Fruit fly (Drosophila melanogaster) whole organism, embryonic: ENCODE measurements around the gene cni.
A peak's percentile ranks its signal among the peaks of the same experiment; 100 is the strongest.

Experiments used
- Bdp1 ChIP-seq: fragments of 200-800 bp; sonication (Bioruptor generic); optimal IDR thresholded peaks from 3 replicates; lab custom pipeline; 2016; ENCODE audit warnings: missing biosample characterization, missing genetic modification characterization
- Blimp-1 ChIP-seq: fragments of 200-800 bp; sonication (Bioruptor generic); optimal IDR thresholded peaks from 3 replicates; lab custom pipeline; 2018; ENCODE audit warnings: missing biosample characterization, missing genetic modification characterization, mild to moderate bottlenecking, moderate library complexity, missing genetic modification reagents
- CG10462 ChIP-seq: fragments of 200-800 bp; sonication (Bioruptor generic); optimal IDR thresholded peaks from 2 replicates; lab custom pipeline; 2016; ENCODE audit warnings: missing biosample characterization, missing genetic modification characterization
- CG12104 ChIP-seq: fragments of 200-800 bp; sonication (Bioruptor generic); optimal IDR thresholded peaks from 3 replicates; lab custom pipeline; 2016; ENCODE audit warnings: missing biosample characterization, missing genetic modification characterization
- CG12391 ChIP-seq: fragments of 200-800 bp; sonication (Bioruptor generic); optimal IDR thresholded peaks from 3 replicates; lab custom pipeline; 2018; ENCODE audit warnings: missing biosample characterization, mild to moderate bottlenecking, missing genetic modification characterization, moderate library complexity
- CG12659 ChIP-seq: fragments of 200-800 bp; sonication (Bioruptor generic); optimal IDR thresholded peaks from 3 replicates; lab custom pipeline; 2017; ENCODE audit warnings: mild to moderate bottlenecking, missing biosample characterization, missing genetic modification reagents, missing genetic modification characterization
- CG13296 ChIP-seq: fragments of 200-800 bp; sonication (Bioruptor generic); optimal IDR thresholded peaks from 3 replicates; lab custom pipeline; 2018; ENCODE audit warnings: missing biosample characterization, mild to moderate bottlenecking, missing genetic modification characterization
- CG14050 ChIP-seq: fragments of 200-800 bp; sonication (Bioruptor generic); IDR thresholded peaks from 3 replicates; pipeline ENCODE4 v1.3.6; 2022; ENCODE audit warnings: missing biosample characterization, missing genetic modification characterization
- CG15073 ChIP-seq: fragments of 200-800 bp; sonication (Bioruptor generic); optimal IDR thresholded peaks from 2 replicates; lab custom pipeline; 2016; ENCODE audit warnings: missing biosample characterization, missing genetic modification characterization
- CG15601 ChIP-seq: fragments of 200-800 bp; sonication (Bioruptor generic); optimal IDR thresholded peaks from 3 replicates; lab custom pipeline; 2019; ENCODE audit warnings: missing biosample characterization, mild to moderate bottlenecking, missing genetic modification characterization, moderate library complexity
- CG15696 ChIP-seq: fragments of 200-800 bp; sonication (Bioruptor generic); optimal IDR thresholded peaks from 2 replicates; lab custom pipeline; 2019; ENCODE audit warnings: missing biosample characterization, mild to moderate bottlenecking, missing genetic modification characterization, moderate library complexity
- CG17385 ChIP-seq: fragments of 200-800 bp; sonication (Bioruptor generic); optimal IDR thresholded peaks from 3 replicates; lab custom pipeline; 2018; ENCODE audit warnings: missing biosample characterization, mild to moderate bottlenecking, missing genetic modification characterization
- CG18599 ChIP-seq: fragments of 200-800 bp; sonication (Bioruptor generic); optimal IDR thresholded peaks from 3 replicates; lab custom pipeline; 2017; ENCODE audit warnings: missing biosample characterization, missing genetic modification characterization, mild to moderate bottlenecking, moderate library complexity, missing genetic modification reagents
- CG2116 ChIP-seq: fragments of 200-800 bp; sonication (Bioruptor generic); optimal IDR thresholded peaks from 3 replicates; lab custom pipeline; 2018; ENCODE audit warnings: missing biosample characterization, mild to moderate bottlenecking, missing genetic modification characterization
- CG33557 ChIP-seq: fragments of 200-800 bp; sonication (Bioruptor generic); optimal IDR thresholded peaks from 2 replicates; lab custom pipeline; 2019; ENCODE audit warnings: missing biosample characterization, mild to moderate bottlenecking, missing genetic modification characterization, moderate library complexity
- CG34376 ChIP-seq: fragments of 200-800 bp; sonication (Bioruptor generic); optimal IDR thresholded peaks from 2 replicates; lab custom pipeline; 2018; ENCODE audit warnings: missing biosample characterization, mild to moderate bottlenecking, missing genetic modification characterization
- CG4617 ChIP-seq: fragments of 200-800 bp; sonication (Bioruptor generic); optimal IDR thresholded peaks from 3 replicates; lab custom pipeline; 2016; ENCODE audit warnings: missing biosample characterization, missing genetic modification characterization, borderline replicate concordance
- CG5245 ChIP-seq: fragments of 200-800 bp; sonication (Bioruptor generic); optimal IDR thresholded peaks from 3 replicates; lab custom pipeline; 2016; ENCODE audit warnings: missing biosample characterization, missing genetic modification characterization
- CG6254 ChIP-seq: fragments of 200-800 bp; sonication (Bioruptor generic); optimal IDR thresholded peaks from 3 replicates; lab custom pipeline; 2017; ENCODE audit warnings: mild to moderate bottlenecking, missing biosample characterization, missing genetic modification reagents, missing genetic modification characterization
- HHEX ChIP-seq: fragments of 200-800 bp; sonication (Bioruptor generic); optimal IDR thresholded peaks from 3 replicates; lab custom pipeline; 2017; ENCODE audit warnings: missing biosample characterization, mild to moderate bottlenecking, missing genetic modification characterization, missing genetic modification reagents
- Hmx ChIP-seq: fragments of 200-800 bp; sonication (Bioruptor generic); optimal IDR thresholded peaks from 2 replicates; lab custom pipeline; 2016; ENCODE audit warnings: missing biosample characterization, missing genetic modification characterization
- MESR4 ChIP-seq: fragments of 200-800 bp; sonication (Bioruptor generic); optimal IDR thresholded peaks from 2 replicates; lab custom pipeline; 2018; ENCODE audit warnings: missing biosample characterization, mild to moderate bottlenecking, missing genetic modification characterization, moderate library complexity
- MTF-1 ChIP-seq: fragments of 200-800 bp; sonication (Bioruptor generic); optimal IDR thresholded peaks from 2 replicates; lab custom pipeline; 2018; ENCODE audit warnings: missing biosample characterization, mild to moderate bottlenecking, missing genetic modification characterization, borderline replicate concordance
- Med ChIP-seq: fragments of 200-800 bp; sonication (Bioruptor generic); peaks from one replicate; lab custom pipeline; 2016; ENCODE audit warnings: missing biosample characterization, missing genetic modification characterization, mild to moderate bottlenecking, inconsistent platforms, moderate library complexity
- Oli ChIP-seq: fragments of 200-800 bp; sonication (Bioruptor generic); optimal IDR thresholded peaks from 2 replicates; lab custom pipeline; 2018; ENCODE audit warnings: missing biosample characterization, mild to moderate bottlenecking, missing genetic modification characterization, moderate library complexity
- Sry-δ ChIP-seq: fragments of 200-800 bp; sonication (Bioruptor generic); optimal IDR thresholded peaks from 2 replicates; lab custom pipeline; 2016; ENCODE audit warnings: missing biosample characterization, missing genetic modification characterization
- YL-1 ChIP-seq: fragments of 200-800 bp; sonication (Bioruptor generic); optimal IDR thresholded peaks from 3 replicates; lab custom pipeline; 2017; ENCODE audit warnings: missing biosample characterization, mild to moderate bottlenecking, missing genetic modification characterization
- aop ChIP-seq: fragments of 200-800 bp; sonication (Bioruptor generic); IDR thresholded peaks from 2 replicates; pipeline ENCODE4 v1.3.6; 2022; ENCODE audit warnings: missing biosample characterization, missing genetic modification characterization
- ci ChIP-seq: fragments of 200-800 bp; sonication (Bioruptor generic); IDR thresholded peaks from 3 replicates; pipeline ENCODE4 v1.3.6; 2022; ENCODE audit warnings: missing biosample characterization, missing genetic modification characterization
- crc ChIP-seq: fragments of 200-800 bp; sonication (Bioruptor generic); optimal IDR thresholded peaks from 2 replicates; lab custom pipeline; 2016; ENCODE audit warnings: missing biosample characterization, missing genetic modification characterization
- dmrt11E ChIP-seq: fragments of 200-800 bp; sonication (Bioruptor generic); optimal IDR thresholded peaks from 3 replicates; lab custom pipeline; 2018; ENCODE audit warnings: missing biosample characterization, mild to moderate bottlenecking, missing genetic modification characterization, moderate library complexity
- eyg ChIP-seq: fragments of 200-800 bp; sonication (Bioruptor generic); optimal IDR thresholded peaks from 3 replicates; lab custom pipeline; 2016; ENCODE audit warnings: missing biosample characterization, missing genetic modification characterization
- gro ChIP-seq: fragments of 200-800 bp; sonication (Bioruptor generic); optimal IDR thresholded peaks from 2 replicates; lab custom pipeline; 2016; ENCODE audit warnings: missing biosample characterization, missing genetic modification characterization
- ham ChIP-seq: fragments of 200-800 bp; sonication (Bioruptor generic); IDR thresholded peaks from 2 replicates; pipeline ENCODE4 v1.3.6; 2022; ENCODE audit warnings: missing biosample characterization, missing genetic modification characterization
- ind ChIP-seq: fragments of 200-800 bp; sonication (Bioruptor generic); optimal IDR thresholded peaks from 3 replicates; lab custom pipeline; 2016; ENCODE audit warnings: missing biosample characterization, missing genetic modification characterization
- nau ChIP-seq: fragments of 200-800 bp; sonication (Bioruptor generic); optimal IDR thresholded peaks from 3 replicates; lab custom pipeline; 2017; ENCODE audit warnings: missing biosample characterization, mild to moderate bottlenecking, missing genetic modification characterization, missing genetic modification reagents
- nmo ChIP-seq: fragments of 200-800 bp; sonication (Bioruptor generic); optimal IDR thresholded peaks from 2 replicates; lab custom pipeline; 2018; ENCODE audit warnings: missing biosample characterization, mild to moderate bottlenecking, missing genetic modification characterization, moderate library complexity
- onecut ChIP-seq: fragments of 200-800 bp; sonication (Bioruptor generic); IDR thresholded peaks from 2 replicates; pipeline ENCODE4 v1.3.6; 2022; ENCODE audit warnings: missing biosample characterization, missing genetic modification characterization
- sens ChIP-seq: fragments of 200-800 bp; sonication (Bioruptor generic); peaks from one replicate; lab custom pipeline; 2016; ENCODE audit warnings: missing biosample characterization, missing genetic modification characterization
- sens-2 ChIP-seq: fragments of 200-800 bp; sonication (Bioruptor generic); IDR thresholded peaks from 2 replicates; pipeline ENCODE4 v1.3.6; 2022; ENCODE audit warnings: missing biosample characterization, missing genetic modification characterization
- sima ChIP-seq: fragments of 200-800 bp; sonication (Bioruptor generic); optimal IDR thresholded peaks from 2 replicates; lab custom pipeline; 2016; ENCODE audit warnings: missing biosample characterization, missing genetic modification characterization
- tna ChIP-seq: fragments of 200-800 bp; sonication (Bioruptor generic); IDR thresholded peaks from 2 replicates; pipeline ENCODE4 v1.3.6; 2022; ENCODE audit warnings: missing biosample characterization, missing genetic modification characterization; ENCODE audit not compliant: partially characterized antibody
- zen ChIP-seq: fragments of 200-800 bp; sonication (Bioruptor generic); optimal IDR thresholded peaks from 3 replicates; lab custom pipeline; 2018; ENCODE audit warnings: missing biosample characterization, mild to moderate bottlenecking, missing genetic modification characterization, moderate library complexity

The cni gene

DNA sequence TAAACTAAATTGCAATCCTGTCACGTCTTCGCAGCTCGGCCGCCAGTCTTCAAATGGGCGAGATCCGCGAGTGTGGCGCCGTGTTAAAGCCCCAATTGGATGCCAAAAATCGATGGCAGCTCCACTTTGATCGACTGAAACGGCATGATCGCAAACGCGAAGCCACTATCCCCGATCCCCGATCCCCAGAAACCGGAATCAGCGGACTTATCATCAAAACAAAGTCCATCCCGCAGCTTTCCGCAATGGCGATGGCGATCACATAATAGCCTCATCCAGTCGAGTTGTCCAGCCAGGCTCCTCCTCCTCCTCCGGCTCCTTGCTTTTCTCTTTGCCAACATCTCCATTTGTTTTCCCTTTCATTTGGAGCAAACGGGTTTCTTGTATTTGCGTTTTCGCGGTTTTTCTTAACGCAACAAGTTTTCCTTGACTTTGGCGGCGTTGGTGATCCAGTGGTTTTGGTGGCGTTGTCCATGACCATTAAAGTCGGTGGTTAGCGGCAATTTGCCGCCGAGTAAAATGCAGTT lies 17.5 kb downstream of the cni start, which contains the start of gene CG13258:
CG13258 (minus strand) TSS at position 51 of the 527 bp plus-strand sequence.
- TF ChIP-seq Oli (no peak), Med (peak; percentile 3)

DNA sequence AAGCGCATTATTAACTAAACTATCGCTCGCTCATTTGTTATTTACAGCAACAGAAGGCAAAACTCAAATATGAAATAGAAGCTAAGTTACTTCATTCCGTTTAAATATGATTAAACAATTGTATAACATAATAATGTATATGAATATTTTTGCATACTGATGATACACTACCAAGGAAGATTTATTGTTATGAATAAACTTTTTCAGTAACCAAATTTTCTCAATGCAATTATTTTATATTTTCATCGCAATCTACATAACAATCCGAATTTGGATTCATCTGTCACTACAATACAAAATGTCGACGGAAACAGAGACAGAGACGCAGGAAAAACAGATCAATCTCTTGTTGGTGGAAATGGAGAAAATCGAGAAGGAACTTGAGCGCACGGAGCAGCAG lies 19.5 kb downstream of the cni start, which contains the start of gene CG17329:
CG17329 (plus strand) TSS at position 301 of the 400 bp plus-strand sequence.
- TF ChIP-seq ci (GFP tag; lab: Robert Waterston, UW) (no peak), sens (GFP tag; lab: Kevin White, UChicago) (peak; percentile 2)

DNA sequence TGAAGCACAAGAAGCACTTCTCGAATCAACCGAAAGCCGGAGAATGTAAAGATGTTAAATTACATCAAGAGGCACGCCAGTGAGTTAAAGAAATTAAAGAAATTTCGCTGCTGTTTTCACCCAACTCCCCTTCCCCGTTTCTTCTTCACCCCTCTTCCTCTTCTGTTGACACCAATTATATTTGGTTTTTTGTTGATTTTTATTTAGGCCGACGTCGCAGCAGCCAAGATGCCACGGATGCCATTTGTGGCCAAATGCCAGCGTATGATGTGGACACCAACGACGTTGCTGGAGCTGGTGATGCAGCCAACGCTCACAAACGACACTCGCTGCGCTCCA lies 22.2 kb downstream of the cni start:
- TF ChIP-seq gro (GFP tag; lab: Kevin White, UChicago) (no peak), CG17385 (peak; percentile 71), MESR4 (peak; percentile 88), YL-1 (GFP tag; lab: Kevin White, UChicago) (peak; percentile 32), crc (GFP tag; lab: Kevin White, UChicago) (no peak), CG12659 (peak; percentile 33), dmrt11E (tag; lab: Kevin White, UChicago) (no peak), CG4617 (peak; percentile 86)

DNA sequence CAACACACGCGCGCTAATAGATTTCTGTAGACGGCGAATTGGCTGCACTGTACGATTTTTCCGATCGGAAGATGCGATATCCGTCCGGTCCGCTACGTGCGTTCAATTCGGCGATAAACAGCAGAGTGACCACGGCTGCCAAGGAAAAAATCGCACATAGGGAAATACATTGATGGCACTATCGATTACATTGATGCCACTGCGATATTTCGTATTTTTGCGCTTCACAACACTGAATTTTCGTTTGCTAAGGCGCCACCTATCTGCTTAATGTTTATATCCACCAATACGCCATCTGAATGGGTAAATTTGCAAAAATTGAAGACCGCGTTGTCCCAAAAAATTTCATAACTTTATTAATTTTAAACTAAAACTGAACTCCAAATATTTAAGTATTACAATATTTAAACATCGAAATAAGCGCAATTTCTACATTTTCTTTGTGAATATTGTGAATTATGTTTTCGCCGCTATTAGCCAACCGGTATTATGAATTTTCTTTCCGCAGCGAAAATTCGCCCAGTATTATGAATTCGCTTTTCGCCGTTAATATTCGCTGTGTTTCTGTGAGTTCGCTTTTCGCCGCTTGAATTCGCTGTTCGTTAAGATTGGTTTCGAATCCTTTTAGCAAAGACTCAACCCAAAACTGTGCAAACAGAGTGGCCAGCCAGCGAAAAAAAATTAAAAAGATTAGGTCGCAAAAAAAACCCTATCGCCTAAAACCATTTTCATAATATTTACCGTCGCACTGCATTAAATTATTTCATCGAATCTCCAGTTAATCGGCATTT lies 22.7 kb downstream of the cni start, which contains the start of the genes crp and pkaap:
crp (minus strand) TSS at position 129 of the 791 bp plus-strand sequence.
pkaap (plus strand) TSS at position 689 of the 791 bp plus-strand sequence.
- TF ChIP-seq CG5245 (GFP tag; lab: Kevin White, UChicago) (peak; percentile 90), nau (GFP tag; lab: Kevin White, UChicago) (no peak), Blimp-1 (GFP tag; lab: Kevin White, UChicago) (peak; percentile 55), CG15073 (GFP tag; lab: Kevin White, UChicago) (peak; percentile 13), eyg (peak; percentile 65), aop (GFP tag; lab: Robert Waterston, UW) (no peak), CG18599 (GFP tag; lab: Kevin White, UChicago) (peak; percentile 78), Bdp1 (GFP tag; lab: Kevin White, UChicago) (peak; percentile 82), CG14050 (no peak), onecut (GFP tag; lab: Robert Waterston, UW) (peak; percentile 78), CG10462 (GFP tag; lab: Kevin White, UChicago) (peak; percentile 52), Sry-δ (GFP tag; lab: Kevin White, UChicago) (peak; percentile 93), CG12391 (tag; lab: Kevin White, UChicago) (peak; percentile 70), MTF-1 (GFP tag; lab: Kevin White, UChicago) (peak; percentile 82), CG33557 (GFP tag; lab: Kevin White, UChicago) (peak; percentile 37), nmo (peak; percentile 27), CG6254 (GFP tag; lab: Kevin White, UChicago) (peak; percentile 42), CG2116 (peak; percentile 76), CG34376 (GFP tag; lab: Kevin White, UChicago) (peak; percentile 52), zen (tag; lab: Kevin White, UChicago) (peak; percentile 56), sens (GFP tag; lab: Kevin White, UChicago) (peak; percentile 97), sima (GFP tag; lab: Kevin White, UChicago) (peak; percentile 20), tna (GFP tag; lab: Robert Waterston, UW) (no peak), ham (GFP tag; lab: Robert Waterston, UW) (no peak), CG15601 (peak; percentile 75), sens-2 (GFP tag; lab: Robert Waterston, UW) (no peak), Hmx (GFP tag; lab: Kevin White, UChicago) (peak; percentile 78), ind (peak; percentile 83), CG15696 (tag; lab: Kevin White, UChicago) (peak; percentile 72), CG13296 (GFP tag; lab: Kevin White, UChicago) (peak; percentile 55), HHEX (GFP tag; lab: Kevin White, UChicago) (peak; percentile 75), CG12104 (GFP tag; lab: Kevin White, UChicago) (peak; percentile 46)
